Fruit fly (Drosophila melanogaster) whole organism, larva: ENCODE results near the gene MED28.
A peak's percentile ranks its signal among the peaks of the same experiment; 100 is the strongest.

Experiments used
- noc ChIP-seq: fragments of 200-800 bp; sonication (Bioruptor generic); optimal IDR thresholded peaks from 3 replicates; lab custom pipeline; 2019; ENCODE audit warnings: missing biosample characterization, mild to moderate bottlenecking, missing genetic modification characterization, moderate library complexity

Gene MED28

DNA sequence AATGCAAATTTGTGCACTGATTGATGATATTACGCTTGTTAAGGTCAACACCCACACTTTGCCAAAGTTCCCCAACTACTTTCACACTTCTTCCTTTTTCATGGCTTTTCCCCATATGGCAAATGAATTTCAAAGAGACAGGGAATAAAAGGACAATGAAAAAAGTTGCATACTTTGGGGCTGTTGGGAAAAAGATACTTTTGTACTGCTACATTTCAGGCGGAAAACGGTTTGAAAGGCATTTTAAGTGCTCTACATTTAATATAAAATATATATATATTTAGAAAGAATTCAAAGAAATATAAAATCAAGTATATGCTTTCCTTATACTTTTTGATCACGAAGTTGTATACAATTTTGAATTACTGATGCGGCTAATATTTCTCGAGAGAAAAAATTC is 35.9 kb downstream of the MED28 start:
- no peak for TF ChIP-seq noc (tag; lab: Kevin White, UChicago)

DNA sequence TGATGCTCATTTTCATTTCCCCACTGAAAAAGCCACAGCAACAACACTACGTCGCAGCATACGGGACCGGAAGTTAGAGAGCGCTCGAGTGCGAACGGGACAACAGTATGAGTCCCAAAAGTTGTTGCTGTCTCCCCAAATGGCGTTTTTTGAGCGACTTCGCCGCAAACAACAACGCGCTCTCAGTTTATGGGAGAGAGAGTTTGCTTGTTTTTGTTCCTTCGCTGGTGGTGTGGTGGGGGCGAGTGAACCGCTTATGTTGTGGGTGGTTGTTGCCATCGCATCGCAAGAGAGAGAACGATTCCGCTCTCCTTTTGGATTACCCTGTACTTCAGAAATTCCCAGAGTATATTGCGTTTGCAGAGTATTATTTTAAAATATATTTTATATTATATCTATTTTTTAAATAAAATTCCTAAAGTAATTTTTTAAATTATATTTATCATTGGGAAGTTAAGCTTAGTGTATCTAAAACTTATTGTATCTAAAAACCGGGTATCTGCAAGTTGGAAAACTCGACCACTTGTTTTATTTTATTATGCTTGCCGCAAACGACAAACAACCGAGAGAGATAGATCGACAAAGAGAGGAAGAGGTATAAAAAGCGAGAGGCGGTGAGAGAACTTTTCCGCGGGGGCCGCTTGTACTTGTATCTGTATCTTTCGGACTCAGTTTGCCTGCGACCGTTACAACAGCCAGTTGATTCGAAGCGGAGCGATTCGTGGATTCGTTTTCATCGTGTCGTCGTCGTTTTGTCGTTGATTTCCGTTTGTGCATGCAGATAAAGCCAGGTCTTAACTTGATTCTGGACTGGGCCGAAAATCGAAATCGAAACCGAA is 38.9 kb downstream of the MED28 start, which contains the start of gene msi:
TSS of gene msi (plus strand) at position 669 of the 839 bp plus-strand sequence.
- TF ChIP-seq noc (tag; lab: Kevin White, UChicago): peak; percentile 94

DNA sequence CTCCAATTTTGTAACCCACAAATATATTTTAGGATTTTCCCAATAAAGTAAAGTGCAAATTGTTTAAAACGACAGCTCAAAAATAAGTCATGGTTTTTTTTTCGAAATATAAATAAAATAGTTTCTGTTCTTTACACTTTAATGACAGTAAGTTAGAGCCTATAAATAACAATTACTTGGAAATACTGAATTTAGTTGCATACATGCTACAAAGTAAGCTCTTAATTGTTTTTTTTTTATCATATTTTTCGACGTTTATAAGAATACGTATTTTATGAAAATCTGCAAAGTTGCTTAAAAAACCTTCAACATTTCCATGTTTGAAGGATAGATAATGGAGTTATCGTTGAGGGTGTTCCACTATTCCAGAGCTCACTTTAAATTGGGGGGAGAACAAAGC is 40.7 kb downstream of the MED28 start:
- TF ChIP-seq noc (tag; lab: Kevin White, UChicago): no peak

DNA sequence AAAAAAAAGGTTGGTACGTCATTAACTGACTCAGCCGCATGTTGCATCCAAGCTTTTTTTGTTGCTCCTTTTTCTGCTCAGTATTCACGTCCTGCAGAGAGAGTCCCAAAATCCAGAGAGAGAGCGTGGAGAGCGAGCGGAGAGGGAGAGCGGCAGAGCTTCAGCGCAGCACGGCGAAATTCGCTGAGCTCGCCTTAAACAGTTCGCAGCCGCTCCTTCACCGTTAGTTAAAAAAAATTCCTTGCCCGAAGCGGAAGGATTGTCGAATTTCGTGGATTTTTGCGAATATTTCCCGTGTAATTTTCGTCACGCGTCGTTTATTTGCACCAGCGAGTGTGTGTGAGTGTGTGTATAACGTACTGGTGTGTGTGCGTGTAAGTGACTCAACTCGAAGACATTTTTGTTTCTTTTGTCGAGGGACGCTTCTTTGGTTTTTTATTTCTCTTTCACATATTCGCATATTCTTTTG is 41.3 kb downstream of the MED28 start:
- TF ChIP-seq noc (tag; lab: Kevin White, UChicago): no peak

dm6 chr3R:25518584-25518983 is 41.8 kb downstream of the MED28 start:
- no peak for TF ChIP-seq noc (tag; lab: Kevin White, UChicago)

dm6 chr3R:25519465-25520071 is 42.8 kb downstream of the MED28 start:
- no peak for TF ChIP-seq noc (tag; lab: Kevin White, UChicago)
